Fruit fly (Drosophila melanogaster) whole organism, prepupa: ENCODE results near the gene spen.

Experiments
- Blimp-1 ChIP-seq: fragments of 200-800 bp; sonication (Bioruptor generic); optimal IDR thresholded peaks from 3 replicates; lab custom pipeline; 2017; ENCODE audit warnings: missing biosample characterization, missing genetic modification characterization, mild to moderate bottlenecking, moderate library complexity, missing genetic modification reagents
- CG11294 ChIP-seq: fragments of 200-800 bp; sonication (Bioruptor generic); IDR thresholded peaks from 2 replicates; pipeline ENCODE4 v1.3.6; 2022; ENCODE audit warnings: missing biosample characterization, missing genetic modification characterization
- CG11762 ChIP-seq: fragments of 200-800 bp; sonication (Bioruptor generic); optimal IDR thresholded peaks from 3 replicates; lab custom pipeline; 2016; ENCODE audit warnings: missing biosample characterization, missing genetic modification characterization; ENCODE audit not compliant: insufficient read depth
- CG11902 ChIP-seq: fragments of 200-800 bp; sonication (Bioruptor generic); optimal IDR thresholded peaks from 3 replicates; lab custom pipeline; 2016; ENCODE audit warnings: missing biosample characterization, missing genetic modification characterization
- CG15336 ChIP-seq: fragments of 200-800 bp; sonication (Bioruptor generic); IDR thresholded peaks from 2 replicates; pipeline ENCODE4 v1.3.6; 2022; ENCODE audit warnings: missing biosample characterization, missing genetic modification characterization
- CG1621 ChIP-seq: fragments of 200-800 bp; sonication (Bioruptor generic); optimal IDR thresholded peaks from 3 replicates; lab custom pipeline; 2018; ENCODE audit warnings: missing biosample characterization, mild to moderate bottlenecking, missing genetic modification characterization
- CG31627 ChIP-seq: fragments of 200-800 bp; sonication (Bioruptor generic); optimal IDR thresholded peaks from 3 replicates; lab custom pipeline; 2016; ENCODE audit warnings: missing biosample characterization, missing genetic modification characterization
- CG4318 ChIP-seq: fragments of 200-800 bp; sonication (Bioruptor generic); optimal IDR thresholded peaks from 3 replicates; lab custom pipeline; 2017; ENCODE audit warnings: missing biosample characterization, mild to moderate bottlenecking, missing genetic modification characterization
- Sox102F ChIP-seq: fragments of 200-800 bp; sonication (Bioruptor generic); optimal IDR thresholded peaks from 2 replicates; lab custom pipeline; 2016; ENCODE audit warnings: missing biosample characterization, mild to moderate bottlenecking, missing genetic modification characterization
- fd59A ChIP-seq: fragments of 200-800 bp; sonication (Bioruptor generic); optimal IDR thresholded peaks from 2 replicates; lab custom pipeline; 2017; ENCODE audit warnings: missing biosample characterization, mild to moderate bottlenecking, missing genetic modification characterization, missing genetic modification reagents
- fkh ChIP-seq: fragments of 200-800 bp; sonication (Bioruptor generic); optimal IDR thresholded peaks from 3 replicates; lab custom pipeline; 2017; ENCODE audit warnings: missing biosample characterization, mild to moderate bottlenecking, missing genetic modification characterization, moderate library complexity
- salr ChIP-seq, 2 experiments: fragments of 200-800 bp; sonication (Bioruptor generic); optimal IDR thresholded peaks; 3 replicates each; lab custom pipeline; 2016 to 2018; ENCODE audit warnings: missing biosample characterization in 2 of 2, missing genetic modification characterization in 2 of 2, mild to moderate bottlenecking in 1 of 2

DNA sequence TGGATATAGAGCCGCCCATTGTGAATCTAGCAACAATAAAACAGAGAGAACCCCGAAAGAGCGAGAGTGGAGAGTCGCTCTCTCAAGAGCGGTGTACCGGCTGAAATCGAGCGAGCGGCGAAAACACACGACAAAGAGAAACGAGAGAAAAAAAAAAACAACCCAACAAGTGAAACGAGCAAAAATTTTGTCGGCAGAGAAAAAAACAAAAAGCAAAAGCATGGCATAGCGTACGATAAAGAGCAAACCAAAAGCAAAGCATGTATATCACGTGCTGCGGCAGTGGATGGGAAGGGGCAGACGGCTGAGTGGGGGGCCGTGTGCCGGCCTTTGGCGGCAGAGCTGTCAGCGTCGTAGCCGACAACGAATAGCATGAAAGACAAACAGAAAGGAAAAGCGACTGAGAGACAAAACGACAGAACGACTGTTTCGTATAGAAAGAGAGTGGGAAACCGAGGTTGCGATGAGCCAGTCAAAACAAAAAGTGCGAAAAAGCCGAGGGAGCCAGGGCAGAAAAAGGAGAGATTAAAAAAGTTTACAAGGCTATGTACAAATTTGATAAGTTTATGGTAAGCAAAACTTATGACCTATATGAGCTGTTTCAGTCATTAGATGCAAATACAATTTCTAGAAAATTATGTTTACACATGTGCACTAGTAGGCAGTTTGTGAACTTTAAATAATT, 88.0 kb downstream of the spen start:
- TF ChIP-seq salr (GFP tag; optimal IDR thresholded peaks at IDR 0.05; lab: Kevin White, UChicago) (peak; percentile 41 to 50), Blimp-1 (no peak), CG11762 (peak; percentile 39), CG11294 (peak; percentile 66; the same call in 1 of the 2 replicates), Sox102F (no peak), fkh (GFP tag; lab: Kevin White, UChicago) (peak; percentile 80), fd59A (GFP tag; lab: Kevin White, UChicago) (no peak), CG4318 (GFP tag; lab: Kevin White, UChicago) (no peak), CG11902 (GFP tag; lab: Kevin White, UChicago) (no peak), CG31627 (GFP tag; lab: Kevin White, UChicago) (no peak), CG15336 (peak; percentile 83), CG1621 (peak; percentile 75)
